Fruit fly (Drosophila melanogaster): ENCODE data around the gene CG10657.

The CG10657 gene

dm6 chr3L:12496428-12497344, at the start of gene CG10657:
TSS of gene CG10657 (minus strand) at chr3L:12497216.
- TF ChIP-seq Hr96 (GFP tag; optimal IDR thresholded peaks at IDR 0.05) (no peak), tj (GFP tag; optimal IDR thresholded peaks at IDR 0.05) (no peak), toe (GFP tag; optimal IDR thresholded peaks at IDR 0.05) (no peak), cic (GFP tag; optimal IDR thresholded peaks at IDR 0.05) (no peak), kay (GFP tag; ENCODE audit: borderline replicate concordance) (peak; percentile 25)

DNA sequence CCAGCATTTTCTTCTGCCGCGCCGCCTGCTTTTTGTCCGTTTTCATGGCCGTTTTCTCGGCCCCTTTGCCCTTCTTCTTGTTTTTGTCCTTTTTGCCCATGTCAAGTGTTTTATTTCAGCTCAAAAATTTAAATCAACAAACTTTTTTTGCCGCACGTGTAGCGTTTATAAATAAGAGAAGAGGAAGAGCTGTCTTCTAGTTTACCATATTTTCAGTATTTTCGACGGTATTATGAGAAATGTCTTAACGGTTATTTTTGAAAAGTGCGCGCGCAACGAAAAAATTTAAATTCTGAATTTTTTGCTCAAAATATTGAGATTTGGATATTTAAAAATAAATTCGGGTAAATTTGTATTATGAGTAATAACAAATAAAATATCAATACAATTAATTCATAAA, 40.1 kb upstream of the CG10657 start, which contains the start of gene CG4069:
TSS of gene CG4069 (minus strand) at position 193 of the 400 bp plus-strand sequence.
- no peak for TF ChIP-seq kay (GFP tag; ENCODE audit: borderline replicate concordance)
- TF ChIP-seq cic (GFP tag; optimal IDR thresholded peaks at IDR 0.05), result no peak
- TF ChIP-seq Mnt (GFP tag; optimal IDR thresholded peaks at IDR 0.05), result peak; percentile 94
- peak; percentile 12 for TF ChIP-seq bab1 (GFP tag; optimal IDR thresholded peaks at IDR 0.05)

- TF ChIP-seq bab1 (GFP tag; optimal IDR thresholded peaks at IDR 0.05) (no peak), Mnt (GFP tag; optimal IDR thresholded peaks at IDR 0.05) (peak; percentile 2)
Measured at dm6 chr3L:12534318-12534717, 37.3 kb upstream of the CG10657 start, which contains the start of gene Pmm2. TSS of gene Pmm2 (plus strand) at chr3L:12534590.

dm6 chr3L:12533392-12534070, 36.5 kb upstream of the CG10657 start, which contains the start of the genes Tsf2 and CG34242:
TSS of gene Tsf2 (minus strand) at chr3L:12533724.
TSS of gene CG34242 (plus strand) at chr3L:12533996.
- TF ChIP-seq CG1620 (GFP tag; optimal IDR thresholded peaks at IDR 0.05), result no peak
- no peak for TF ChIP-seq ovo (GFP tag; optimal IDR thresholded peaks at IDR 0.05)
- no peak for TF ChIP-seq CG11617 (GFP tag; optimal IDR thresholded peaks at IDR 0.05)
- TF ChIP-seq cic (GFP tag; optimal IDR thresholded peaks at IDR 0.05), result no peak
- no peak for TF ChIP-seq CG7045 (GFP tag; optimal IDR thresholded peaks at IDR 0.05)
- TF ChIP-seq bab1 (GFP tag; optimal IDR thresholded peaks at IDR 0.05), result peak; percentile 64
- no peak for TF ChIP-seq Crg-1 (GFP tag; optimal IDR thresholded peaks at IDR 0.05)
- peak; percentile 87 for TF ChIP-seq CG7101 (tag; optimal IDR thresholded peaks at IDR 0.05)
- TF ChIP-seq Clk (GFP tag; optimal IDR thresholded peaks at IDR 0.05), result no peak
- TF ChIP-seq CG14711 (tag; optimal IDR thresholded peaks at IDR 0.05), result peak; percentile 91
- TF ChIP-seq cnc (optimal IDR thresholded peaks at IDR 0.05), result no peak
- peak; percentile 61 for TF ChIP-seq CG12768 (GFP tag; optimal IDR thresholded peaks at IDR 0.05)
- peak; percentile 55 for TF ChIP-seq pad (GFP tag; optimal IDR thresholded peaks at IDR 0.05)
- no peak for TF ChIP-seq kay (GFP tag; ENCODE audit: borderline replicate concordance)
- peak; percentile 35 for TF ChIP-seq tj (GFP tag; optimal IDR thresholded peaks at IDR 0.05)
- no peak for TF ChIP-seq Hr96 (GFP tag; optimal IDR thresholded peaks at IDR 0.05)
- no peak for TF ChIP-seq Mnt (GFP tag; optimal IDR thresholded peaks at IDR 0.05)
- no peak for TF ChIP-seq toe (GFP tag; optimal IDR thresholded peaks at IDR 0.05)
- TF ChIP-seq CG5204 (GFP tag; optimal IDR thresholded peaks at IDR 0.05), result no peak
- TF ChIP-seq CG33017 (tag; optimal IDR thresholded peaks at IDR 0.05), result peak; percentile 75

dm6 chr3L:12532220-12532619, 35.2 kb upstream of the CG10657 start:
- TF ChIP-seq pad (GFP tag; optimal IDR thresholded peaks at IDR 0.05) (no peak), bab1 (GFP tag; optimal IDR thresholded peaks at IDR 0.05) (no peak), tj (GFP tag; optimal IDR thresholded peaks at IDR 0.05) (no peak), Mnt (GFP tag; optimal IDR thresholded peaks at IDR 0.05) (no peak), CG11617 (GFP tag; optimal IDR thresholded peaks at IDR 0.05) (no peak), toe (GFP tag; optimal IDR thresholded peaks at IDR 0.05) (no peak), CG7101 (tag; optimal IDR thresholded peaks at IDR 0.05) (no peak), Crg-1 (GFP tag; optimal IDR thresholded peaks at IDR 0.05) (no peak), kay (GFP tag; ENCODE audit: borderline replicate concordance) (no peak), ovo (GFP tag; optimal IDR thresholded peaks at IDR 0.05) (no peak), cic (GFP tag; optimal IDR thresholded peaks at IDR 0.05) (no peak), CG7045 (GFP tag; optimal IDR thresholded peaks at IDR 0.05) (no peak), CG12768 (GFP tag; optimal IDR thresholded peaks at IDR 0.05) (no peak), CG33017 (tag; optimal IDR thresholded peaks at IDR 0.05) (no peak), Hr96 (GFP tag; optimal IDR thresholded peaks at IDR 0.05) (no peak), CG1620 (GFP tag; optimal IDR thresholded peaks at IDR 0.05) (no peak), CG5204 (GFP tag; optimal IDR thresholded peaks at IDR 0.05) (no peak), Clk (GFP tag; optimal IDR thresholded peaks at IDR 0.05) (no peak), cnc (optimal IDR thresholded peaks at IDR 0.05) (no peak), CG14711 (tag; optimal IDR thresholded peaks at IDR 0.05) (no peak)

dm6 chr3L:12530044-12530443, 33.0 kb upstream of the CG10657 start, which contains the start of gene nst:
TSS of gene nst (minus strand) at chr3L:12530171.
- TF ChIP-seq bab1 (GFP tag; optimal IDR thresholded peaks at IDR 0.05) (peak; percentile 21), ovo (GFP tag; optimal IDR thresholded peaks at IDR 0.05) (no peak), tj (GFP tag; optimal IDR thresholded peaks at IDR 0.05) (peak; percentile 22)
